Fruit fly (Drosophila melanogaster): ENCODE measurements around the gene CG13775.

Gene CG13775

dm6 chr2L:6964022-6964434 is 7.3 kb upstream of the CG13775 start, which contains the start of the genes sip2 and Coprox (continued):
- TF ChIP-seq pum (GFP tag; optimal IDR thresholded peaks at IDR 0.05) (no peak), Stat92E (GFP tag; optimal IDR thresholded peaks at IDR 0.05) (peak in 1 of 3 experiments; percentile 15), gt (GFP tag; IDR thresholded peaks at IDR 0.05) (no peak), Dll (GFP tag; IDR thresholded peaks at IDR 0.05; ENCODE audit: partially characterized antibody) (0 out of 4 replicates have a peak, but pooled peaks have one; percentile 13), fru (optimal IDR thresholded peaks at IDR 0.05) (no peak), CG10431 (GFP tag; optimal IDR thresholded peaks at IDR 0.05) (peak; percentile 75), vvl (GFP tag; IDR thresholded peaks at IDR 0.05) (no peak; the same call in 1 of the 2 replicates), Nf-YA (GFP tag; IDR thresholded peaks at IDR 0.05) (no peak), CG11723 (GFP tag; optimal IDR thresholded peaks at IDR 0.05) (no peak), CG2199 (GFP tag; IDR thresholded peaks at IDR 0.05) (no peak), disco-r (GFP tag; optimal IDR thresholded peaks at IDR 0.05) (no peak), Drgx (GFP tag; IDR thresholded peaks at IDR 0.05) (peak; percentile 38; the same call in 1 of the 2 replicates), CG18599 (GFP tag; optimal IDR thresholded peaks at IDR 0.05) (peak; percentile 75), CG33213 (GFP tag; optimal IDR thresholded peaks at IDR 0.05) (no peak), Eip74EF (GFP tag; optimal IDR thresholded peaks at IDR 0.05) (peak in 1 of 2 experiments; percentile 46), trem (tag; optimal IDR thresholded peaks at IDR 0.05) (peak; percentile 80), CG5180 (GFP tag; optimal IDR thresholded peaks at IDR 0.05) (no peak), cas (GFP tag; IDR thresholded peaks at IDR 0.05) (no peak), CkIIα-i1 (GFP tag; IDR thresholded peaks at IDR 0.05) (no peak), danr (GFP tag; IDR thresholded peaks at IDR 0.05) (no peak), wor (GFP tag; IDR thresholded peaks at IDR 0.05) (no peak), Side (GFP tag; optimal IDR thresholded peaks at IDR 0.05) (no peak), cato (GFP tag; optimal IDR thresholded peaks at IDR 0.05; ENCODE audit: borderline replicate concordance) (peak; percentile 2), Med (GFP tag) (peak; percentile 49), Ets97D (GFP tag; optimal IDR thresholded peaks at IDR 0.05) (no peak), CG8924 (tag; optimal IDR thresholded peaks at IDR 0.05) (peak; percentile 86), CG11560 (tag; IDR thresholded peaks at IDR 0.05) (no peak), Ssrp (tag; optimal IDR thresholded peaks at IDR 0.05) (peak; percentile 73), zen2 (GFP tag; IDR thresholded peaks at IDR 0.05; ENCODE audit: partially characterized antibody) (no peak), fd64A (GFP tag; optimal IDR thresholded peaks at IDR 0.05) (no peak), CG17829 (tag; optimal IDR thresholded peaks at IDR 0.05) (peak; percentile 88), CG30403 (GFP tag; optimal IDR thresholded peaks at IDR 0.05) (peak; percentile 71), CHES-1-like (GFP tag; optimal IDR thresholded peaks at IDR 0.05) (no peak), esg (GFP tag; conservative IDR thresholded peaks at IDR 0.05) (peak; percentile 55), HHEX (GFP tag; optimal IDR thresholded peaks at IDR 0.05) (peak; percentile 29), CG17359 (tag; optimal IDR thresholded peaks at IDR 0.05) (peak; percentile 68), CG1529 (GFP tag; optimal IDR thresholded peaks at IDR 0.05) (peak; percentile 1), CG10565 (GFP tag; optimal IDR thresholded peaks at IDR 0.05) (no peak), nmo (GFP tag; optimal IDR thresholded peaks at IDR 0.05) (peak; percentile 82), Hr3 (GFP tag; optimal IDR thresholded peaks at IDR 0.05) (peak; percentile 74), CG1647 (GFP tag; optimal IDR thresholded peaks at IDR 0.05) (no peak), chn (GFP tag; optimal IDR thresholded peaks at IDR 0.05) (no peak), Abd-B (GFP tag; optimal IDR thresholded peaks at IDR 0.05) (peak; percentile 63), CG4707 (GFP tag; optimal IDR thresholded peaks at IDR 0.05) (no peak), CG15011 (GFP tag; optimal IDR thresholded peaks at IDR 0.05) (no peak), CG2202 (tag; optimal IDR thresholded peaks at IDR 0.05) (no peak), CG31441 (GFP tag; IDR thresholded peaks at IDR 0.05) (peak; percentile 85), bbx (GFP tag; IDR thresholded peaks at IDR 0.05; ENCODE audit: partially characterized antibody) (no peak), CG17385 (GFP tag; optimal IDR thresholded peaks at IDR 0.05) (peak; percentile 62), insv (GFP tag; optimal IDR thresholded peaks at IDR 0.05) (peak in 1 of 2 experiments; percentile 27), Fer1 (GFP tag; optimal IDR thresholded peaks at IDR 0.05) (peak; percentile 68)

Data from whole organism, embryonic.